Fruit fly (Drosophila melanogaster) whole organism, embryonic: ENCODE results near the gene CG32720.
A peak's percentile ranks its signal among the peaks of the same experiment; 100 is the strongest.

ENCODE experiments used
- Atf6 ChIP-seq: fragments of 200-800 bp; sonication (Bioruptor generic); IDR thresholded peaks from 2 replicates; pipeline ENCODE4 v1.3.6; 2022; ENCODE audit warnings: missing biosample characterization, missing genetic modification characterization
- BEAF-32 ChIP-seq: fragments of 200-800 bp; sonication (Bioruptor generic); optimal IDR thresholded peaks from 3 replicates; lab custom pipeline; 2017; ENCODE audit warnings: missing biosample characterization, missing genetic modification characterization, mild to moderate bottlenecking, moderate library complexity, missing genetic modification reagents
- CG11695 ChIP-seq: fragments of 200-800 bp; sonication (Bioruptor generic); IDR thresholded peaks from 3 replicates; pipeline ENCODE4 v1.3.6; 2022; ENCODE audit warnings: missing biosample characterization, missing genetic modification characterization
- CG12942 ChIP-seq: fragments of 200-800 bp; sonication (Bioruptor generic); optimal IDR thresholded peaks from 3 replicates; lab custom pipeline; 2016; ENCODE audit warnings: missing biosample characterization, missing genetic modification characterization
- CG13424 ChIP-seq: fragments of 200-800 bp; sonication (Bioruptor generic); optimal IDR thresholded peaks from 2 replicates; lab custom pipeline; 2019; ENCODE audit warnings: missing biosample characterization, mild to moderate bottlenecking, missing genetic modification characterization, moderate library complexity
- CG1603 ChIP-seq: fragments of 200-800 bp; sonication (Bioruptor generic); optimal IDR thresholded peaks from 2 replicates; lab custom pipeline; 2019; ENCODE audit warnings: missing biosample characterization, mild to moderate bottlenecking, missing genetic modification characterization, moderate library complexity
- CG17186 ChIP-seq: fragments of 200-800 bp; sonication (Bioruptor generic); optimal IDR thresholded peaks from 3 replicates; lab custom pipeline; 2017; ENCODE audit warnings: missing biosample characterization, missing genetic modification reagents, missing genetic modification characterization
- CG17612 ChIP-seq: fragments of 200-800 bp; sonication (Bioruptor generic); IDR thresholded peaks from 2 replicates; pipeline ENCODE4 v1.3.6; 2022; ENCODE audit warnings: missing biosample characterization, missing genetic modification characterization
- CG18619 ChIP-seq: fragments of 200-800 bp; sonication (Bioruptor generic); optimal IDR thresholded peaks from 3 replicates; lab custom pipeline; 2017; ENCODE audit warnings: missing biosample characterization, mild to moderate bottlenecking, missing genetic modification characterization
- CG18764 ChIP-seq: fragments of 200-800 bp; sonication (Bioruptor generic); optimal IDR thresholded peaks from 3 replicates; lab custom pipeline; 2016; ENCODE audit warnings: missing biosample characterization, missing genetic modification characterization
- CG2120 ChIP-seq: fragments of 200-800 bp; sonication (Bioruptor generic); optimal IDR thresholded peaks from 3 replicates; lab custom pipeline; 2016; ENCODE audit warnings: missing biosample characterization, missing genetic modification characterization
- CG32767 ChIP-seq: fragments of 200-800 bp; sonication (Bioruptor generic); IDR thresholded peaks from 2 replicates; pipeline ENCODE4 v1.3.6; 2022; ENCODE audit warnings: missing biosample characterization, missing genetic modification characterization
- CG33213 ChIP-seq: fragments of 200-800 bp; sonication (Bioruptor generic); optimal IDR thresholded peaks from 3 replicates; lab custom pipeline; 2016; ENCODE audit warnings: missing biosample characterization, missing genetic modification characterization
- CG4617 ChIP-seq: fragments of 200-800 bp; sonication (Bioruptor generic); optimal IDR thresholded peaks from 3 replicates; lab custom pipeline; 2016; ENCODE audit warnings: missing biosample characterization, missing genetic modification characterization, borderline replicate concordance
- CG6689 ChIP-seq: fragments of 200-800 bp; sonication (Bioruptor generic); IDR thresholded peaks from 2 replicates; pipeline ENCODE4 v1.3.6; 2022; ENCODE audit warnings: missing biosample characterization, missing genetic modification characterization
- CG8281 ChIP-seq: fragments of 200-800 bp; sonication (Bioruptor generic); optimal IDR thresholded peaks from 2 replicates; lab custom pipeline; 2018; ENCODE audit warnings: missing biosample characterization, mild to moderate bottlenecking, missing genetic modification characterization, moderate library complexity
- CG8388 ChIP-seq: fragments of 200-800 bp; sonication (Bioruptor generic); optimal IDR thresholded peaks from 2 replicates; lab custom pipeline; 2019; ENCODE audit warnings: missing biosample characterization, mild to moderate bottlenecking, missing genetic modification characterization, moderate library complexity
- Chrac-16 ChIP-seq: fragments of 200-800 bp; sonication (Bioruptor generic); optimal IDR thresholded peaks from 3 replicates; lab custom pipeline; 2016; ENCODE audit warnings: missing biosample characterization, missing genetic modification characterization
- Deaf1 ChIP-seq: fragments of 200-800 bp; optimal IDR thresholded peaks from 3 replicates; lab custom pipeline; 2019; ENCODE audit warnings: missing biosample characterization, mild to moderate bottlenecking, missing genetic modification characterization, moderate library complexity
- Drgx ChIP-seq: fragments of 200-800 bp; sonication (Bioruptor generic); IDR thresholded peaks from 2 replicates; pipeline ENCODE4 v1.3.6; 2022; ENCODE audit warnings: missing biosample characterization, missing genetic modification characterization
- Ets65A ChIP-seq: fragments of 200-800 bp; sonication (Bioruptor generic); peaks from one replicate; lab custom pipeline; 2016; ENCODE audit warnings: missing biosample characterization, missing genetic modification characterization
- Max ChIP-seq: fragments of 200-800 bp; sonication (Bioruptor generic); optimal IDR thresholded peaks from 2 replicates; lab custom pipeline; 2016; ENCODE audit warnings: missing biosample characterization, mild to moderate bottlenecking, missing genetic modification characterization
- Med ChIP-seq: fragments of 200-800 bp; sonication (Bioruptor generic); peaks from one replicate; lab custom pipeline; 2016; ENCODE audit warnings: missing biosample characterization, missing genetic modification characterization, mild to moderate bottlenecking, inconsistent platforms, moderate library complexity
- bsh ChIP-seq, 2 experiments: fragments of 200-800 bp; sonication (Bioruptor generic); optimal IDR thresholded peaks; 2 replicates each; lab custom pipeline; 2017 to 2018; ENCODE audit warnings: mild to moderate bottlenecking in 2 of 2, missing biosample characterization in 2 of 2, missing genetic modification characterization in 2 of 2, moderate library complexity in 1 of 2
- corto ChIP-seq: fragments of 200-800 bp; sonication (Bioruptor generic); optimal IDR thresholded peaks from 2 replicates; lab custom pipeline; 2016; ENCODE audit warnings: missing biosample characterization, mild to moderate bottlenecking, missing genetic modification characterization, moderate library complexity
- crp ChIP-seq, 2 experiments: fragments of 200-800 bp; sonication (Bioruptor generic); optimal IDR thresholded peaks; 2 replicates in 1 of 2; 3 replicates in 1 of 2; lab custom pipeline; 2017; ENCODE audit warnings: missing biosample characterization in 2 of 2, missing genetic modification characterization in 2 of 2, mild to moderate bottlenecking in 1 of 2, moderate library complexity in 1 of 2
- cwo ChIP-seq: fragments of 200-800 bp; sonication (Bioruptor generic); optimal IDR thresholded peaks from 3 replicates; lab custom pipeline; 2017; ENCODE audit warnings: missing biosample characterization, missing genetic modification characterization, mild to moderate bottlenecking, moderate library complexity, missing genetic modification reagents
- dmrt99B ChIP-seq: fragments of 200-800 bp; sonication (Bioruptor generic); optimal IDR thresholded peaks from 2 replicates; lab custom pipeline; 2018; ENCODE audit warnings: missing biosample characterization, mild to moderate bottlenecking, missing genetic modification characterization, moderate library complexity
- gem ChIP-seq: fragments of 200-800 bp; sonication (Bioruptor generic); optimal IDR thresholded peaks from 2 replicates; lab custom pipeline; 2019; ENCODE audit warnings: missing biosample characterization, mild to moderate bottlenecking, missing genetic modification characterization, moderate library complexity
- gsb-n ChIP-seq: fragments of 200-800 bp; sonication (Bioruptor generic); optimal IDR thresholded peaks from 3 replicates; lab custom pipeline; 2018; ENCODE audit warnings: missing biosample characterization, mild to moderate bottlenecking, missing genetic modification characterization
- lab ChIP-seq: fragments of 200-800 bp; sonication (Bioruptor generic); optimal IDR thresholded peaks from 3 replicates; lab custom pipeline; 2017; ENCODE audit warnings: missing biosample characterization, missing genetic modification characterization, mild to moderate bottlenecking, moderate library complexity, missing genetic modification reagents
- lbe ChIP-seq: fragments of 200-800 bp; sonication (Bioruptor generic); optimal IDR thresholded peaks from 2 replicates; lab custom pipeline; 2016; ENCODE audit warnings: missing biosample characterization, mild to moderate bottlenecking, missing genetic modification characterization
- nom ChIP-seq: fragments of 200-800 bp; sonication (Bioruptor generic); optimal IDR thresholded peaks from 2 replicates; lab custom pipeline; 2017; ENCODE audit warnings: missing biosample characterization, missing genetic modification characterization, mild to moderate bottlenecking, moderate library complexity, missing genetic modification reagents
- p53 ChIP-seq: fragments of 200-800 bp; sonication (Bioruptor generic); optimal IDR thresholded peaks from 2 replicates; lab custom pipeline; 2016; ENCODE audit warnings: missing biosample characterization, missing genetic modification characterization
- sens ChIP-seq: fragments of 200-800 bp; sonication (Bioruptor generic); peaks from one replicate; lab custom pipeline; 2016; ENCODE audit warnings: missing biosample characterization, missing genetic modification characterization
- seq ChIP-seq: fragments of 200-800 bp; sonication (Bioruptor generic); IDR thresholded peaks from 2 replicates; pipeline ENCODE4 v1.3.6; 2022; ENCODE audit warnings: missing biosample characterization, missing genetic modification characterization
- unc-4 ChIP-seq: fragments of 200-800 bp; sonication (Bioruptor generic); IDR thresholded peaks from 2 replicates; pipeline ENCODE4 v1.3.6; 2022; ENCODE audit warnings: missing biosample characterization, missing genetic modification characterization; ENCODE audit not compliant: partially characterized antibody
- unpg ChIP-seq: fragments of 200-800 bp; sonication (Bioruptor generic); optimal IDR thresholded peaks from 3 replicates; lab custom pipeline; 2018; ENCODE audit warnings: missing biosample characterization, mild to moderate bottlenecking, missing genetic modification characterization, moderate library complexity
- zfh1 ChIP-seq: fragments of 200-800 bp; sonication (Bioruptor generic); IDR thresholded peaks from 3 replicates; pipeline ENCODE4 v1.3.6; 2022; ENCODE audit warnings: missing biosample characterization, missing genetic modification characterization

Gene CG32720

dm6 chrX:7534864-7535263, 1.9 kb downstream of the CG32720 start (continued):
- TF ChIP-seq CG2120 (GFP tag; lab: Kevin White, UChicago) (no peak), crp (GFP tag; optimal IDR thresholded peaks at IDR 0.05; lab: Kevin White, UChicago) (no peak), bsh (GFP tag; optimal IDR thresholded peaks at IDR 0.05; lab: Kevin White, UChicago) (peak in 1 of 2 experiments; percentile 69), Chrac-16 (GFP tag; lab: Kevin White, UChicago) (peak; percentile 2), CG13424 (tag; lab: Kevin White, UChicago) (peak; percentile 13), CG4617 (GFP tag; lab: Kevin White, UChicago) (no peak), Atf6 (GFP tag; lab: Robert Waterston, UW) (no peak), CG32767 (0 out of 2 replicates have a peak, but pooled peaks have one; percentile 39)
- TF ChIP-seq, all 482 proteins: peak for 64

- TF ChIP-seq zfh1 (GFP tag; lab: Robert Waterston, UW) (no peak), p53 (GFP tag; lab: Kevin White, UChicago) (no peak), gsb-n (tag; lab: Kevin White, UChicago) (no peak), Ets65A (GFP tag; lab: Kevin White, UChicago) (peak; percentile 19)
These were observed 6.6 kb downstream of the CG32720 start for dm6 chrX:7530204-7530603.

dm6 chrX:7528004-7528403, 8.8 kb downstream of the CG32720 start, which contains the start of gene CG43138:
Gene CG43138, plus strand, starts transcription at chrX:7528304.
- no peak for TF ChIP-seq Atf6 (GFP tag; lab: Robert Waterston, UW)

dm6 chrX:7526914-7527313, 9.8 kb downstream of the CG32720 start:
- no peak for TF ChIP-seq CG12942 (GFP tag; lab: Kevin White, UChicago)
- peak; percentile 25 for TF ChIP-seq CG1603
- no peak for TF ChIP-seq cwo (GFP tag; lab: Kevin White, UChicago)
- peak; percentile 91 for TF ChIP-seq Ets65A (GFP tag; lab: Kevin White, UChicago)
- TF ChIP-seq gem (tag; lab: Kevin White, UChicago) = peak; percentile 15
- peak; percentile 55 for TF ChIP-seq Med (GFP tag; lab: Kevin White, UChicago)
- no peak for TF ChIP-seq CG6689
- peak; percentile 79 for TF ChIP-seq CG8281 (tag; lab: Kevin White, UChicago)

dm6 chrX:7526099-7526718, 10.6 kb downstream of the CG32720 start:
- TF ChIP-seq Max (GFP tag; lab: Kevin White, UChicago) = no peak
- no peak for TF ChIP-seq lab (GFP tag; lab: Kevin White, UChicago)
- TF ChIP-seq CG17186 (GFP tag; lab: Kevin White, UChicago) = no peak
- TF ChIP-seq nom (GFP tag; lab: Kevin White, UChicago) = peak; percentile 27
- peak; percentile 73 for TF ChIP-seq corto
- no peak for TF ChIP-seq CG18619 (GFP tag; lab: Kevin White, UChicago)
- no peak for TF ChIP-seq seq (GFP tag; lab: Robert Waterston, UW)
- TF ChIP-seq sens = peak; percentile 5
- no peak for TF ChIP-seq Deaf1 (tag; lab: Kevin White, UChicago)
- TF ChIP-seq lbe (GFP tag; lab: Kevin White, UChicago) = peak; percentile 34
- no peak for TF ChIP-seq unpg (GFP tag; lab: Kevin White, UChicago)
- TF ChIP-seq CG17612 = no peak
- no peak for TF ChIP-seq unc-4 (GFP tag; lab: Robert Waterston, UW)
- peak; percentile 0 for TF ChIP-seq BEAF-32 (GFP tag; lab: Kevin White, UChicago)
- TF ChIP-seq CG8388 (GFP tag; lab: Kevin White, UChicago) = no peak
- TF ChIP-seq CG18764 = no peak
- no peak for TF ChIP-seq CG11695 (GFP tag; lab: Robert Waterston, UW)
- no peak for TF ChIP-seq CG33213 (GFP tag; lab: Kevin White, UChicago)
- peak; percentile 37; the same call in 1 of the 2 replicates for TF ChIP-seq Drgx (GFP tag; lab: Robert Waterston, UW)
- TF ChIP-seq dmrt99B (tag; lab: Kevin White, UChicago) = no peak
- TF ChIP-seq, all 482 proteins: peak for 6
